Worm (Caenorhabditis elegans) whole organism, L3 larva: ENCODE results near the gene kbp-4.
"Not testable (repeated sequence)": the region's sequence is repeated elsewhere in the genome, so short reads cannot be mapped to it uniquely, and the experiment has no call there.

Source experiments
- aly-2 ChIP-seq: fragments of 150-350 bp; optimal IDR thresholded peaks from 2 replicates; lab custom pipeline; 2014; ENCODE audit warnings: missing biosample characterization, missing genetic modification characterization
- ama-1 ChIP-seq: fragments of 150-350 bp; optimal IDR thresholded peaks from 2 replicates; lab custom pipeline; 2018
- ceh-16 ChIP-seq: sonication (generic microtip); optimal IDR thresholded peaks from 2 replicates; lab custom pipeline; 2017; ENCODE audit warnings: missing biosample characterization, missing genetic modification characterization
- ceh-28 ChIP-seq: fragments of 150-350 bp; optimal IDR thresholded peaks from 2 replicates; lab custom pipeline; 2014; ENCODE audit warnings: missing biosample characterization, missing genetic modification reagents, missing genetic modification characterization
- ceh-9 ChIP-seq: sonication (generic microtip); optimal IDR thresholded peaks from 2 replicates; lab custom pipeline; 2018; ENCODE audit warnings: missing biosample characterization, missing genetic modification characterization
- daf-12 ChIP-seq: fragments of 150-350 bp; optimal IDR thresholded peaks from 2 replicates; lab custom pipeline; 2014; ENCODE audit warnings: missing biosample characterization, missing genetic modification reagents, missing genetic modification characterization
- elt-1 ChIP-seq: fragments of 150-350 bp; optimal IDR thresholded peaks from 2 replicates; lab custom pipeline; 2014; ENCODE audit warnings: missing biosample characterization, missing genetic modification characterization
- eor-1 ChIP-seq, 2 experiments: fragments of 150-350 bp; optimal IDR thresholded peaks; 2 replicates each; lab custom pipeline; 2014 to 2018; ENCODE audit warnings: missing biosample characterization in 2 of 2, missing genetic modification characterization in 2 of 2
- fkh-10 ChIP-seq: sonication (generic microtip); optimal IDR thresholded peaks from 2 replicates; lab custom pipeline; 2017; ENCODE audit warnings: missing biosample characterization, missing genetic modification reagents, missing genetic modification characterization
- hmg-11 ChIP-seq: sonication (generic microtip); optimal IDR thresholded peaks from 2 replicates; lab custom pipeline; 2016; ENCODE audit warnings: missing genetic modification characterization, missing compliant biosample characterization
- mml-1 ChIP-seq: fragments of 150-350 bp; sonication (generic microtip); optimal IDR thresholded peaks from 3 replicates; lab custom pipeline; 2014; ENCODE audit warnings: missing biosample characterization, missing genetic modification characterization
- nfya-1 ChIP-seq: sonication (generic microtip); optimal IDR thresholded peaks from 2 replicates; lab custom pipeline; 2017; ENCODE audit warnings: missing genetic modification characterization, mild to moderate bottlenecking, missing compliant biosample characterization, antibody characterized with exemption, moderate library complexity; ENCODE audit not compliant: insufficient read depth
- nhr-11 ChIP-seq: fragments of 150-350 bp; optimal IDR thresholded peaks from 2 replicates; lab custom pipeline; 2014; ENCODE audit warnings: missing biosample characterization, missing genetic modification characterization
- nhr-12 ChIP-seq: fragments of 150-350 bp; optimal IDR thresholded peaks from 2 replicates; lab custom pipeline; 2014; ENCODE audit warnings: missing biosample characterization, missing genetic modification characterization
- nhr-23 ChIP-seq: fragments of 150-350 bp; optimal IDR thresholded peaks from 2 replicates; lab custom pipeline; 2014; ENCODE audit warnings: missing biosample characterization, missing genetic modification reagents, missing genetic modification characterization
- nhr-25 ChIP-seq: sonication (generic microtip); optimal IDR thresholded peaks from 2 replicates; lab custom pipeline; 2017; ENCODE audit warnings: missing biosample characterization, missing genetic modification characterization
- nhr-28 ChIP-seq: fragments of 150-350 bp; optimal IDR thresholded peaks from 2 replicates; lab custom pipeline; 2014; ENCODE audit warnings: missing biosample characterization, missing genetic modification characterization
- nhr-76 ChIP-seq: fragments of 150-350 bp; sonication (generic microtip); optimal IDR thresholded peaks from 5 replicates; lab custom pipeline; 2014; ENCODE audit warnings: missing biosample characterization, missing genetic modification characterization
- pqm-1 ChIP-seq: fragments of 150-350 bp; optimal IDR thresholded peaks from 2 replicates; lab custom pipeline; 2017; ENCODE audit warnings: missing biosample characterization, missing genetic modification characterization, inconsistent platforms
- sea-2 ChIP-seq: fragments of 150-350 bp; sonication (generic microtip); optimal IDR thresholded peaks from 4 replicates; lab custom pipeline; 2014; ENCODE audit warnings: missing biosample characterization, missing genetic modification reagents, missing genetic modification characterization
- skn-1 ChIP-seq: fragments of 150-350 bp; optimal IDR thresholded peaks from 2 replicates; lab custom pipeline; 2014; ENCODE audit warnings: missing biosample characterization, missing genetic modification characterization
- snpc-4 ChIP-seq: fragments of 150-350 bp; optimal IDR thresholded peaks from 2 replicates; lab custom pipeline; 2014; ENCODE audit warnings: missing biosample characterization, missing genetic modification characterization
- tbx-2 ChIP-seq: sonication (generic microtip); optimal IDR thresholded peaks from 2 replicates; lab custom pipeline; 2016; ENCODE audit warnings: mild to moderate bottlenecking, missing genetic modification characterization, missing compliant biosample characterization
- unc-62 ChIP-seq: fragments of 150-350 bp; sonication (generic microtip); optimal IDR thresholded peaks from 4 replicates; lab custom pipeline; 2014; ENCODE audit warnings: missing biosample characterization, missing genetic modification reagents, missing genetic modification characterization
- ztf-11 ChIP-seq: fragments of 150-350 bp; optimal IDR thresholded peaks from 2 replicates; lab custom pipeline; 2014; ENCODE audit warnings: missing biosample characterization, missing genetic modification characterization
- ztf-4 ChIP-seq: fragments of 150-350 bp; optimal IDR thresholded peaks from 2 replicates; lab custom pipeline; 2014; ENCODE audit warnings: missing biosample characterization, missing genetic modification characterization

Gene kbp-4

ce11 chrIII:1054096-1054495, 26.6 kb upstream of the kbp-4 start:
- TF ChIP-seq hmg-11 (tag; lab: Kevin White, UChicago) (peak; percentile 44), nhr-25 (tag; lab: Kevin White, UChicago) (peak; percentile 13), fkh-10 (GFP tag; lab: Kevin White, UChicago) (no peak), nhr-23 (tag; lab: Kevin White, UChicago) (peak; percentile 83), mml-1 (tag; lab: Kevin White, UChicago) (no peak), elt-1 (no peak)

ce11 chrIII:1056989-1057687, 23.6 kb upstream of the kbp-4 start:
- TF ChIP-seq ceh-28 (tag; lab: Kevin White, UChicago) = peak; percentile 85
- TF ChIP-seq, all 47 proteins: peak for 1; not testable (repeated sequence) for 46

ce11 chrIII:1058074-1058473, 22.6 kb upstream of the kbp-4 start:
- no peak for TF ChIP-seq sea-2 (GFP tag; lab: Kevin White, UChicago)
- TF ChIP-seq nhr-12 (tag; lab: Kevin White, UChicago) = no peak
- peak; percentile 94 for TF ChIP-seq ceh-28 (tag; lab: Kevin White, UChicago)
- TF ChIP-seq ztf-11 (tag; lab: Kevin White, UChicago) = no peak
- TF ChIP-seq tbx-2 (tag; lab: Kevin White, UChicago) = no peak

DNA sequence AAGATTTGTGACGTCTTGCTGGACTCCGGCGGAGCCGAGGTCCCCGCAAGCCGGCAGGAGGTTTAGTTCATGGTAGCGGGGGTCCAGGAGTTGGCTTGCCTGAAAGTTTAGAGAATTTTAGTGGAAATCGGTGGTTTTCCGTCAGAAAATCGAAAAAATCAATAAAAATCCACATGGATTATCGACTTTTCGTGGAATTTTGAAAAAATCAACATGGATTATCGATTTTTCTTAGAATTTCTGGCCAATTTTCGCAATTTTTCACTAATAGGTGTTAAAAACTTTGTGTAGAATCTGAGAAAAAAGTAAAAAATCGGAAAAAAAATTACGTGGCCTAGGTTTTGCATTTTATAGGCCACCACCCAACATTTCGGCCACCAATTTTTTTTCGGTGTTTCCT, 21.8 kb upstream of the kbp-4 start:
- TF ChIP-seq ztf-11 (tag; lab: Kevin White, UChicago) (no peak), ceh-28 (tag; lab: Kevin White, UChicago) (peak; percentile 57), nhr-12 (tag; lab: Kevin White, UChicago) (no peak)

DNA sequence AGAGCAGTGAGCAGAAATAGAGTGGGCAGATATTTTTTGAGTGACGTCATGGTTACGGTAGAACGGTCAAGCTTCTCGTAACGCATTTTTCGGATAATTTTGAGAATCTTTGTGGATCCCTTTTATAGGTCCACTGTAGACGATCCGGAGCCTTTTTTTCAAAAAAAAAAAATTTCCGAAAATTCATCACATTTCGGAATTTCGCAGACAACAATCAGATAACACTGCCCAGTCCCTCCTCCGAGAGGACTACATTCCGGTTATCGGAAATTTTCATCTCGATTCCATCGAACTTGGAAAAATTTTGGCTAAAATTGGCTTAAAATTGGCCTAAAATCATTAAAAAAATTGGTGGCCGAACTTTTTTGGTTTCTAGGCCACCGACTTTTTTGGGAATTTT, 20.7 kb upstream of the kbp-4 start, which contains the start of gene BE0003N10.6:
Gene BE0003N10.6, minus strand, starts transcription at position 101 of the 400 bp plus-strand sequence.
- TF ChIP-seq ztf-11 (tag; lab: Kevin White, UChicago) (no peak), eor-1 (tag; optimal IDR thresholded peaks at IDR 0.05; lab: Kevin White, UChicago) (no peak), nhr-11 (no peak), unc-62 (GFP tag; lab: Kevin White, UChicago) (no peak), hmg-11 (tag; lab: Kevin White, UChicago) (no peak), skn-1 (tag; lab: Kevin White, UChicago) (no peak), aly-2 (no peak), ceh-9 (tag; lab: Kevin White, UChicago) (no peak), tbx-2 (tag; lab: Kevin White, UChicago) (no peak), snpc-4 (tag; lab: Kevin White, UChicago) (no peak), ztf-4 (no peak), nhr-28 (tag; lab: Kevin White, UChicago) (no peak), ama-1 (lab: Kevin White, UChicago) (no peak), daf-12 (tag; lab: Kevin White, UChicago) (no peak), fkh-10 (GFP tag; lab: Kevin White, UChicago) (no peak), ceh-16 (tag; lab: Kevin White, UChicago) (no peak), nfya-1 (tag; lab: Kevin White, UChicago) (no peak), mml-1 (tag; lab: Kevin White, UChicago) (no peak)

DNA sequence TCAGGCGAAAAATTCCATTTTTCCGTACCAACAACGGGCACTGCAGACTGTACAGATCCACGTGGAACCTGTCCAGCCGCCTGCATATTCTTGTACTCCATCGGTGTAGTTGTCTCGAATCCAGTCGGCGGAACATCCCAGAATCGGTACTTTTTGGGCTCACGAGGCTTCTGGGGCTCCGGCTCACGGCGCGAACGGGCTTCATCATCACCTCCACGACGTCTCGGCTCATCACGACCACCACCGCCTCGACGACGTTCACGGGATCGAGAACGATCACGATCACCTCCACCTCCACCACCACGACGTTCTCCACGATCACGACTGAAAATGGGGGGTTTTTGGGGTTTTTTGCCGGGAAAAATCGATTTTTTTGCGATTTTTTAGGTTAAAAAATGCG, 6.5 kb upstream of the kbp-4 start:
- no peak for TF ChIP-seq unc-62 (GFP tag; lab: Kevin White, UChicago)
- TF ChIP-seq hmg-11 (tag; lab: Kevin White, UChicago) = no peak

DNA sequence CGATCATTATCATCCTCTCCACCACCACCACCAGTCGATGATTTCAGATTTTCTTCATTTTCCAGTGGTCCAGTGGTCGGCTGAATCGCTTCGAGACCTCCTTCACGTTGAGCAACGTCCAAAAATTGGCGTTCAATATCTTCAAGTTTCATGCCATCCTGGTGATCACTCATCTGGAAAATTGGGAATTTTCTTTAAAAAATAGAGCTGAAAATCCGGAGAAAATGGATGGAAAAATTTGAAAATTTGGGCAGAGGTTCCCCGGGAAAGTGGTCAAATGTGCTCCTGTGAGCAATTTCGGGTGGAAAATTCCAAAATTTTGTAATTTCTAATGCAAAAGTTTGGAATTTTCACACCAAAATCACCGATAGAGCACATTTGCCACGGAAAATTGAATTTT, 4.3 kb upstream of the kbp-4 start, which contains the start of gene uaf-1:
Gene uaf-1, minus strand, starts transcription at position 173 of the 400 bp plus-strand sequence.
- not testable (repeated sequence) for TF ChIP-seq pqm-1, nhr-76, ceh-28 (tag; lab: Kevin White, UChicago)
